Worm (Caenorhabditis elegans): ENCODE measurements around the gene clec-258.

clec-258 gene

DNA sequence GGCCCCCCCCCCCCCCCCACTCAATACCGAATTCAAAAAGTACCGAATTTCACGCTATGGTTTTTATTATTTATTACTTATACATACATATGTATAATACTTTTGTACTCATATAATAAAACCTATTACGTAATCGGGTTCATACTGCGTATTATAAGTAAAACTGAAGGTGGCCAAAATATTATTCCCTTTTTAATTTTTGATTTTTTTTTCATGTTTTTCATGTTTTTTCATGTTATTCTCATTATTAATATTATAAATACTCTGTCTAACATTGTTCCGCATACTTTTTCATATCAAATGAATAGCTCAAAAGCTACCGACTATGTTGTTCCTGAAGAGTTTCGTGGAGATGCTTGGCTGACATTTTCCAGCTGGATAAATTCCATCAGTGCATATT lies 47.9 kb downstream of the clec-258 start, which contains the start of gene srw-38:
Gene srw-38, plus strand, starts transcription at position 301 of the 400 bp plus-strand sequence.
- TF ChIP-seq syd-9 (tag; optimal IDR thresholded peaks at IDR 0.05) = no peak
- no peak for TF ChIP-seq sox-2 (GFP tag; IDR thresholded peaks at IDR 0.05)
- TF ChIP-seq tbx-2 (tag; optimal IDR thresholded peaks at IDR 0.05) = no peak
- TF ChIP-seq T23F11.4 (GFP tag; optimal IDR thresholded peaks at IDR 0.05) = no peak
- TF ChIP-seq dmd-4 (tag; optimal IDR thresholded peaks at IDR 0.05; ENCODE audit: borderline replicate concordance) = no peak
- no peak for TF ChIP-seq lin-11 (tag; optimal IDR thresholded peaks at IDR 0.05)
- no peak for TF ChIP-seq ahr-1 (tag; optimal IDR thresholded peaks at IDR 0.05)
- TF ChIP-seq ceh-14 (tag; optimal IDR thresholded peaks at IDR 0.05) = no peak

All from whole organism, late embryonic.